Worm (Caenorhabditis elegans) whole organism, mixed stage, embryonic: ENCODE results near the gene T03D8.6.

Source experiments
- M03D4.4 ChIP-seq: sonication (generic microtip); optimal IDR thresholded peaks from 2 replicates; lab custom pipeline; 2017; ENCODE audit warnings: mild to moderate bottlenecking, missing genetic modification characterization, missing compliant biosample characterization
- bed-3 ChIP-seq: fragments of 200-800 bp; sonication (Bioruptor generic); optimal IDR thresholded peaks from 3 replicates; lab custom pipeline; 2018; ENCODE audit warnings: mild to moderate bottlenecking, missing genetic modification characterization, moderate library complexity, missing compliant biosample characterization
- blmp-1 ChIP-seq: fragments of 150-350 bp; optimal IDR thresholded peaks from 2 replicates; lab custom pipeline; 2014; ENCODE audit warnings: missing biosample characterization, missing genetic modification characterization
- ceh-39 ChIP-seq: fragments of 150-350 bp; optimal IDR thresholded peaks from 2 replicates; lab custom pipeline; 2014; ENCODE audit warnings: missing biosample characterization, missing genetic modification characterization
- ceh-43 ChIP-seq: fragments of 200-800 bp; sonication (Bioruptor generic); optimal IDR thresholded peaks from 2 replicates; lab custom pipeline; 2018; ENCODE audit warnings: mild to moderate bottlenecking, missing genetic modification characterization, moderate library complexity, missing compliant biosample characterization
- ceh-83 ChIP-seq: fragments of 200-800 bp; sonication (Bioruptor generic); optimal IDR thresholded peaks from 2 replicates; lab custom pipeline; 2018; ENCODE audit warnings: mild to moderate bottlenecking, missing genetic modification characterization, missing compliant biosample characterization
- ces-1 ChIP-seq: fragments of 150-350 bp; optimal IDR thresholded peaks from 2 replicates; lab custom pipeline; 2014; ENCODE audit warnings: missing biosample characterization, missing genetic modification reagents, missing genetic modification characterization
- cnd-1 ChIP-seq: fragments of 200-800 bp; sonication (Bioruptor generic); optimal IDR thresholded peaks from 2 replicates; lab custom pipeline; 2018; ENCODE audit warnings: mild to moderate bottlenecking, missing genetic modification characterization, missing compliant biosample characterization
- drap-1 ChIP-seq: fragments of 200-800 bp; sonication (Bioruptor generic); optimal IDR thresholded peaks from 3 replicates; lab custom pipeline; 2018; ENCODE audit warnings: mild to moderate bottlenecking, missing genetic modification characterization, missing compliant biosample characterization
- elt-1 ChIP-seq: sonication (generic microtip); optimal IDR thresholded peaks from 2 replicates; lab custom pipeline; 2017; ENCODE audit warnings: missing genetic modification characterization, mild to moderate bottlenecking, missing compliant biosample characterization, antibody characterized with exemption, moderate library complexity, borderline replicate concordance; ENCODE audit not compliant: insufficient read depth
- flh-1 ChIP-seq: fragments of 200-800 bp; sonication (Bioruptor generic); optimal IDR thresholded peaks from 2 replicates; lab custom pipeline; 2018; ENCODE audit warnings: mild to moderate bottlenecking, missing genetic modification characterization, moderate library complexity, missing compliant biosample characterization
- ham-2 ChIP-seq: fragments of 200-800 bp; sonication (Bioruptor generic); optimal IDR thresholded peaks from 2 replicates; lab custom pipeline; 2018; ENCODE audit warnings: mild to moderate bottlenecking, missing genetic modification characterization, missing compliant biosample characterization
- hlh-1 ChIP-seq: fragments of 150-350 bp; optimal IDR thresholded peaks from 2 replicates; lab custom pipeline; 2014; ENCODE audit warnings: missing biosample characterization, missing genetic modification reagents, missing genetic modification characterization
- lin-13 ChIP-seq: fragments of 150-350 bp; optimal IDR thresholded peaks from 2 replicates; lab custom pipeline; 2014; ENCODE audit warnings: missing biosample characterization, missing genetic modification characterization
- lin-32 ChIP-seq: fragments of 200-800 bp; sonication (Bioruptor generic); optimal IDR thresholded peaks from 2 replicates; lab custom pipeline; 2018; ENCODE audit warnings: mild to moderate bottlenecking, missing genetic modification characterization, missing compliant biosample characterization
- lsy-2 ChIP-seq: fragments of 150-350 bp; optimal IDR thresholded peaks from 2 replicates; lab custom pipeline; 2014; ENCODE audit warnings: missing biosample characterization, missing genetic modification characterization
- mab-5 ChIP-seq: fragments of 150-350 bp; optimal IDR thresholded peaks from 2 replicates; lab custom pipeline; 2014; ENCODE audit warnings: missing biosample characterization, missing genetic modification characterization
- mep-1 ChIP-seq: fragments of 150-350 bp; optimal IDR thresholded peaks from 2 replicates; lab custom pipeline; 2017; ENCODE audit warnings: missing biosample characterization, missing genetic modification reagents, missing genetic modification characterization, inconsistent platforms
- mls-2 ChIP-seq: sonication (generic microtip); optimal IDR thresholded peaks from 2 replicates; lab custom pipeline; 2016; ENCODE audit warnings: mild to moderate bottlenecking, missing genetic modification characterization, moderate library complexity, missing compliant biosample characterization
- nhr-12 ChIP-seq: fragments of 150-350 bp; optimal IDR thresholded peaks from 2 replicates; lab custom pipeline; 2014; ENCODE audit warnings: missing biosample characterization, missing genetic modification characterization
- nhr-237 ChIP-seq: fragments of 150-350 bp; optimal IDR thresholded peaks from 2 replicates; lab custom pipeline; 2014; ENCODE audit warnings: missing biosample characterization, missing genetic modification characterization
- nhr-28 ChIP-seq: fragments of 150-350 bp; optimal IDR thresholded peaks from 2 replicates; lab custom pipeline; 2014; ENCODE audit warnings: missing biosample characterization, missing genetic modification characterization
- nhr-76 ChIP-seq: sonication (generic microtip); optimal IDR thresholded peaks from 2 replicates; lab custom pipeline; 2017; ENCODE audit warnings: missing biosample characterization, missing genetic modification characterization
- pha-4 ChIP-seq: fragments of 150-350 bp; optimal IDR thresholded peaks from 2 replicates; lab custom pipeline; 2018; ENCODE audit warnings: missing biosample characterization, missing genetic modification reagents, missing genetic modification characterization
- sem-2 ChIP-seq: fragments of 200-800 bp; sonication (Bioruptor generic); optimal IDR thresholded peaks from 2 replicates; lab custom pipeline; 2018; ENCODE audit warnings: mild to moderate bottlenecking, missing genetic modification characterization, missing compliant biosample characterization
- snpc-4 ChIP-seq: fragments of 150-350 bp; optimal IDR thresholded peaks from 2 replicates; lab custom pipeline; 2014; ENCODE audit warnings: missing biosample characterization, missing genetic modification characterization
- sptf-1 ChIP-seq: sonication (generic microtip); optimal IDR thresholded peaks from 2 replicates; lab custom pipeline; 2017; ENCODE audit warnings: mild to moderate bottlenecking, missing genetic modification characterization, moderate library complexity, missing compliant biosample characterization
- tbx-8 ChIP-seq: fragments of 200-800 bp; sonication (Bioruptor generic); optimal IDR thresholded peaks from 2 replicates; lab custom pipeline; 2018; ENCODE audit warnings: mild to moderate bottlenecking, missing genetic modification characterization, moderate library complexity, missing compliant biosample characterization
- unc-120 ChIP-seq: sonication (generic microtip); optimal IDR thresholded peaks from 2 replicates; lab custom pipeline; 2017; ENCODE audit warnings: missing genetic modification characterization, missing compliant biosample characterization; ENCODE audit not compliant: poor library complexity, severe bottlenecking
- unc-62 ChIP-seq: fragments of 150-350 bp; optimal IDR thresholded peaks from 2 replicates; lab custom pipeline; 2014; ENCODE audit warnings: missing biosample characterization, missing genetic modification reagents, missing genetic modification characterization
- ztf-11 ChIP-seq: fragments of 150-350 bp; optimal IDR thresholded peaks from 2 replicates; lab custom pipeline; 2014; ENCODE audit warnings: missing biosample characterization, missing genetic modification characterization

Gene T03D8.6

DNA sequence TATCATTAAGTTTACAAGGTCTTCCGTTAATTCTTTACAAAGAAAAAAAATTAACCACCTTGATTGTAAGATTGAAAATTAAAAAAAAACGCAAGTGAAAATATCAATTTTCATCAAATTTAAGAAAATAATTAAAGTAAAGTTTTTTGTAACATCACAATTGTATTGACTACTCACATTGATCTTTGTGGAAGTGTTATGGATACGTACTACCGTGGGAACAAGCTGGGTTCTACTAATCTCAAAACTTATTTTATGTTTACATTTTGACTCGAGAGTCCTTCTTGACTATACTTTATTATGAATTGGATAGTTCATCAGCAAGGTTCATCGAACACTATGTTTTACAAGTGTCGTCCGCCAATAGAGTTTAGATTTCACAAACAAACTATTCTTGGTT, 9.4 kb upstream of the T03D8.6 start, which contains the start of gene num-1:
num-1 (plus strand) TSS at position 301 of the 400 bp plus-strand sequence.
- TF ChIP-seq nhr-12 (tag; lab: Kevin White, UChicago): no peak
- no peak for TF ChIP-seq lin-32
- no peak for TF ChIP-seq nhr-237 (tag; lab: Kevin White, UChicago)
- TF ChIP-seq mls-2 (tag; lab: Kevin White, UChicago): no peak
- no peak for TF ChIP-seq ztf-11 (tag; lab: Kevin White, UChicago)
- TF ChIP-seq mab-5 (tag; lab: Kevin White, UChicago): no peak
- no peak for TF ChIP-seq snpc-4 (tag; lab: Kevin White, UChicago)
- TF ChIP-seq nhr-76: no peak
- TF ChIP-seq nhr-28: no peak
- TF ChIP-seq ceh-43 (GFP tag; lab: Kevin White, UChicago): no peak
- TF ChIP-seq unc-120 (tag; lab: Kevin White, UChicago): no peak
- TF ChIP-seq hlh-1 (tag; lab: Kevin White, UChicago): no peak
- TF ChIP-seq ceh-39 (tag; lab: Kevin White, UChicago): no peak
- no peak for TF ChIP-seq pha-4
- no peak for TF ChIP-seq ces-1
- TF ChIP-seq, all 35 proteins: peak for 0

DNA sequence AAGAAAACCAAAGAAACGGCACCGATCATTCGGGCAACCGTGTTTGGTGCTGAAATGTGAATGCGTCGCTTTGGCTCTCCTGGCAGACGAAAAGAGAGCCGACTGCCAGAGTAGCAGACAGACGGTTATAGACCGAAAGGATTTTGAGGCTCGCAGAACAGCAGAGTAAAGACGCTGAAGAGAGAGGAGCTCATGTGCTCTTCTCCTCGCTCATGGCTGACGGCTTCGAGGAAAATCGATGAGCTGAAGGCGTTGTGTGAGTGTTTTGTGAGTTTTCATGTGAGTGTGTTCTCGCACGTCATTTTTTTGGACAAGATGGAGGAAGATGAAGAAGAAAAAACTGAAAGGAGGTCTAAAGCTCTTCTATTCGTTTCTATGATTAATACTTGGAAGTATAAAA, 8.7 kb upstream of the T03D8.6 start, which contains the start of gene sbt-1:
sbt-1 (minus strand) TSS at position 62 of the 400 bp plus-strand sequence.
- no peak for TF ChIP-seq ztf-11 (tag; lab: Kevin White, UChicago)
- peak; percentile 70 for TF ChIP-seq ces-1
- no peak for TF ChIP-seq blmp-1
- TF ChIP-seq sptf-1 (tag; lab: Kevin White, UChicago): no peak
- TF ChIP-seq ceh-43 (GFP tag; lab: Kevin White, UChicago): no peak
- TF ChIP-seq nhr-76: no peak
- no peak for TF ChIP-seq unc-62
- no peak for TF ChIP-seq elt-1
- TF ChIP-seq tbx-8 (GFP tag; lab: Kevin White, UChicago): no peak
- TF ChIP-seq lsy-2: no peak
- no peak for TF ChIP-seq sem-2 (GFP tag; lab: Kevin White, UChicago)
- no peak for TF ChIP-seq M03D4.4 (tag; lab: Kevin White, UChicago)
- TF ChIP-seq mep-1 (tag; lab: Kevin White, UChicago): peak; percentile 5
- TF ChIP-seq nhr-12 (tag; lab: Kevin White, UChicago): no peak
- TF ChIP-seq, all 35 proteins: peak for 2

DNA sequence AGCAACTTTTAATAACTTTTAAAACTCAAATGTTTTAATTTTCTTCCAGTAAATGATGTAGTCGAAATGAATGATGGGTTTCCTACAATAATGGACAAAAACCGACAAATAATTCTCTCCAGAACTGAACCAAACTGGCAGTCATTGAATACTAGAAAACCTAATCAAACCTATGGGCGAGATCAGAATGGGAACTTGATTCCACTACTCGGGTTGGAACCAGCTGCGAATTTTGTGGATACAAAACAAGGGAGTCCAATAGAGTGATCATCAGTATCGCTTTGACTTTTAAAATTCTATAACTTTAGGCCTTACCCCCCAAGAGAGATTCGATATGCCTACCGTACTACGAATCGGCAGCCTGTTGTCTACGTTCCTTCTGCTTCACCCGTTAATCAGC, 6.5 kb upstream of the T03D8.6 start:
- TF ChIP-seq unc-62: no peak
- no peak for TF ChIP-seq bed-3 (GFP tag; lab: Kevin White, UChicago)
- TF ChIP-seq ces-1: no peak
- TF ChIP-seq M03D4.4 (tag; lab: Kevin White, UChicago): no peak
- TF ChIP-seq ceh-83 (GFP tag; lab: Kevin White, UChicago): no peak
- no peak for TF ChIP-seq mab-5 (tag; lab: Kevin White, UChicago)
- TF ChIP-seq ham-2 (GFP tag; lab: Kevin White, UChicago): no peak
- TF ChIP-seq nhr-28: no peak

DNA sequence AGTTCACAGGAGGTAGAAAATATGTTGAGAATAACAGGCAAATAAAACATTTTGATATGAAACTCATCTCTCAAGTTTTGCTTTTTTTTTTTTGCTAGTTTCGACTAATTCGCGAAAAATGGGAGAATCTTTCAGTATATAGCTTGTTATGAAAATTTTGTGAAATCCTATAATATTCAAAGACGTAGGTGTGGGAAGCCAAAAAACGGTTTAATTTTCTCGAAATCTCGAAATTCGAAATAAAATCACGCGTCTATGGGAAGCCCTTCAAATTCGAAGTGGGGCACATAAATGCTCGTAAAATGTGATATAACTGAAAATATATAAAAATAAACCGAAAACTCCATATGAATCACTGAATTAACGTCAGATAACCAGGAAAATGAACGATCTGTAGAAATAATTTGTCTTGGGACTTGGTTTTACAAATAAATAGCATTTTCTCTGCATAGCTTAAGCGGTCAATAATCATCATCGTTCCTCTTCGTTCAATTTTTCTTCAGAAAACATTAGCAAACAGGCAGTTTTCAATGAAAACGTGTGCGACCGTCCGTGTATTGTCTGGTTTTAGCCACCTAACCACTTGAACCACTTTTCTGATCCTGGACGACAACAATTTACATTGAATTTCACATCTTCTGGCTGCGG, 5.0 kb upstream of the T03D8.6 start, which contains the start of the genes gcy-22 and grl-14:
gcy-22 (minus strand) TSS at position 101 of the 648 bp plus-strand sequence.
grl-14 (plus strand) TSS at position 598 of the 648 bp plus-strand sequence.
- no peak for TF ChIP-seq flh-1 (GFP tag; lab: Kevin White, UChicago)
- TF ChIP-seq nhr-237 (tag; lab: Kevin White, UChicago): no peak
- TF ChIP-seq tbx-8 (GFP tag; lab: Kevin White, UChicago): no peak
- TF ChIP-seq lsy-2: no peak
- TF ChIP-seq, all 35 proteins: peak for 0

DNA sequence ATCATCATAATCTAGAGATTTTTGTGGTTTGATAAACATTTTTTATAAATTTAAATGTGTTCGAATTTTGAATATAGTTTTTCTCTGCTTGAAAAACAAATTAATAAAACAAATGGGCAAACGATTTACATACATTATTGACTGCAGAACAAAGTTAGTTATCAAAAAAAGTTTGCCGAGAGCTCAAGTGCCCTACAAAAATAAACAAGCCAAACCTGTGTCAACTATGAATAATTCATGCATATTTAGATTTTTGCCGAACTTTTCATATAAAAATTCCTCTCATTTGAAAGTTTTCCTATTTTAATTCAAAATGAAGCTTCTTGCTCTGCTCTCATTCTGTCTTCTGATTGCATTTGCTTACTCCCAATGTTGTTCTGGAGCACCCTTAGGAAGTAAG, 4.3 kb downstream of the T03D8.6 start, which contains the start of gene sshk-1:
sshk-1 (plus strand) TSS at position 301 of the 400 bp plus-strand sequence.
- TF ChIP-seq sem-2 (GFP tag; lab: Kevin White, UChicago): no peak
- no peak for TF ChIP-seq cnd-1 (tag; lab: Kevin White, UChicago)
- TF ChIP-seq lin-32: no peak
- TF ChIP-seq mep-1 (tag; lab: Kevin White, UChicago): no peak
- TF ChIP-seq flh-1 (GFP tag; lab: Kevin White, UChicago): no peak
- TF ChIP-seq nhr-28: no peak
- no peak for TF ChIP-seq ham-2 (GFP tag; lab: Kevin White, UChicago)
- TF ChIP-seq snpc-4 (tag; lab: Kevin White, UChicago): no peak
- TF ChIP-seq M03D4.4 (tag; lab: Kevin White, UChicago): no peak
- TF ChIP-seq blmp-1: no peak
- no peak for TF ChIP-seq lin-13 (tag; lab: Kevin White, UChicago)
- no peak for TF ChIP-seq drap-1 (GFP tag; lab: Kevin White, UChicago)
- no peak for TF ChIP-seq sptf-1 (tag; lab: Kevin White, UChicago)
- TF ChIP-seq, all 35 proteins: peak for 0
